Worm (Caenorhabditis elegans) whole organism, L1 larva: ENCODE results near the gene F45D3.4.
A peak's percentile ranks its signal among the peaks of the same experiment; 100 is the strongest.

Source experiments
- aha-1 ChIP-seq: fragments of 150-350 bp; optimal IDR thresholded peaks from 2 replicates; lab custom pipeline; 2014; ENCODE audit warnings: missing biosample characterization, missing genetic modification characterization
- alr-1 ChIP-seq: fragments of 200-800 bp; sonication (Bioruptor generic); optimal IDR thresholded peaks from 2 replicates; lab custom pipeline; 2018; ENCODE audit warnings: borderline replicate concordance, mild to moderate bottlenecking, missing genetic modification characterization, missing compliant biosample characterization
- aly-2 ChIP-seq: fragments of 150-350 bp; optimal IDR thresholded peaks from 2 replicates; lab custom pipeline; 2014; ENCODE audit warnings: missing biosample characterization, missing genetic modification characterization
- blmp-1 ChIP-seq: fragments of 150-350 bp; optimal IDR thresholded peaks from 2 replicates; lab custom pipeline; 2014; ENCODE audit warnings: missing biosample characterization, missing genetic modification characterization
- ceh-63 ChIP-seq: fragments of 200-800 bp; sonication (Bioruptor generic); optimal IDR thresholded peaks from 2 replicates; lab custom pipeline; 2018; ENCODE audit warnings: mild to moderate bottlenecking, missing genetic modification characterization, missing compliant biosample characterization
- ceh-8 ChIP-seq: fragments of 200-800 bp; sonication (Bioruptor generic); optimal IDR thresholded peaks from 2 replicates; lab custom pipeline; 2018; ENCODE audit warnings: mild to moderate bottlenecking, missing genetic modification characterization, moderate library complexity, missing compliant biosample characterization
- ceh-82 ChIP-seq, 3 experiments: fragments of 150-350 bp in 1 of 3; sonication (generic microtip) in 2 of 3; optimal IDR thresholded peaks; 2 replicates each; lab custom pipeline; 2014 to 2017; ENCODE audit warnings: missing biosample characterization in 3 of 3, missing genetic modification characterization in 3 of 3
- ceh-90 ChIP-seq: sonication (generic microtip); optimal IDR thresholded peaks from 2 replicates; lab custom pipeline; 2016; ENCODE audit warnings: missing genetic modification characterization, missing compliant biosample characterization
- dpl-1 ChIP-seq, 3 experiments: fragments of 150-350 bp in 2 of 3; sonication (generic microtip) in 1 of 3; optimal IDR thresholded peaks; 2 replicates each; lab custom pipeline; 2014 to 2017; ENCODE audit warnings: missing biosample characterization in 3 of 3, missing genetic modification characterization in 3 of 3, missing genetic modification reagents in 3 of 3
- dsc-1 ChIP-seq: sonication (generic microtip); optimal IDR thresholded peaks from 2 replicates; lab custom pipeline; 2016; ENCODE audit warnings: mild to moderate bottlenecking, missing genetic modification characterization, missing compliant biosample characterization
- efl-1 ChIP-seq, 4 experiments: fragments of 150-350 bp; optimal IDR thresholded peaks in 3 of 4; peaks in 1 of 4; 1 replicate in 1 of 4; 2 replicates in 3 of 4; lab custom pipeline; 2014; ENCODE audit warnings: missing biosample characterization in 2 of 4, missing genetic modification characterization in 2 of 4, missing genetic modification reagents in 2 of 4
- egl-13 ChIP-seq: sonication (generic microtip); optimal IDR thresholded peaks from 2 replicates; lab custom pipeline; 2016; ENCODE audit warnings: missing genotype, missing genetic modification reagents, missing genetic modification characterization, missing compliant biosample characterization
- elt-2 ChIP-seq: sonication (generic microtip); optimal IDR thresholded peaks from 2 replicates; lab custom pipeline; 2016; ENCODE audit warnings: missing genetic modification characterization, mild to moderate bottlenecking, inconsistent platforms, missing compliant biosample characterization, missing genetic modification reagents
- elt-3 ChIP-seq, 6 experiments: fragments of 150-350 bp in 1 of 6; sonication (generic microtip); optimal IDR thresholded peaks; 2 replicates each; lab custom pipeline; 2017 to 2018; ENCODE audit warnings: missing biosample characterization in 6 of 6, missing genetic modification characterization in 6 of 6, inconsistent platforms in 1 of 6
- fkh-10 ChIP-seq: sonication (generic microtip); optimal IDR thresholded peaks from 2 replicates; lab custom pipeline; 2017; ENCODE audit warnings: missing biosample characterization, missing genetic modification reagents, missing genetic modification characterization
- fkh-4 ChIP-seq: sonication (generic microtip); optimal IDR thresholded peaks from 2 replicates; lab custom pipeline; 2016; ENCODE audit warnings: missing compliant biosample characterization, missing genetic modification characterization, borderline replicate concordance
- fkh-8 ChIP-seq: sonication (generic microtip); optimal IDR thresholded peaks from 2 replicates; lab custom pipeline; 2016; ENCODE audit warnings: mild to moderate bottlenecking, missing genetic modification characterization, missing compliant biosample characterization
- fos-1 ChIP-seq: fragments of 150-350 bp; optimal IDR thresholded peaks from 2 replicates; lab custom pipeline; 2014; ENCODE audit warnings: missing biosample characterization, missing genetic modification characterization
- grh-1 ChIP-seq: fragments of 200-800 bp; sonication (Bioruptor generic); IDR thresholded peaks from 2 replicates; pipeline ENCODE4 v1.3.6; 2022; ENCODE audit warnings: missing genetic modification reagents, missing genetic modification characterization, missing compliant biosample characterization
- hlh-4 ChIP-seq: sonication (generic microtip); optimal IDR thresholded peaks from 2 replicates; lab custom pipeline; 2016; ENCODE audit warnings: mild to moderate bottlenecking, missing genetic modification characterization, missing compliant biosample characterization
- hpl-2 ChIP-seq: fragments of 150-350 bp; optimal IDR thresholded peaks from 2 replicates; lab custom pipeline; 2014; ENCODE audit warnings: missing biosample characterization, missing genetic modification reagents, missing genetic modification characterization
- lin-15B ChIP-seq: fragments of 150-350 bp; sonication (generic microtip); optimal IDR thresholded peaks from 3 replicates; lab custom pipeline; 2014; ENCODE audit warnings: missing biosample characterization, missing genetic modification characterization
- lin-39 ChIP-seq: fragments of 150-350 bp; optimal IDR thresholded peaks from 2 replicates; lab custom pipeline; 2014; ENCODE audit warnings: missing biosample characterization, missing genetic modification reagents, missing genetic modification characterization
- mab-9 ChIP-seq: fragments of 200-800 bp; sonication (Bioruptor generic); IDR thresholded peaks from 2 replicates; pipeline ENCODE4 v1.3.6; 2022; ENCODE audit warnings: missing genetic modification reagents, missing genetic modification characterization, missing compliant biosample characterization
- mdl-1 ChIP-seq, 2 experiments: fragments of 150-350 bp; optimal IDR thresholded peaks; 2 replicates each; lab custom pipeline; 2014 to 2017; ENCODE audit warnings: missing biosample characterization in 2 of 2, missing genetic modification characterization in 2 of 2, inconsistent platforms in 1 of 2
- mef-2 ChIP-seq: fragments of 150-350 bp; optimal IDR thresholded peaks from 2 replicates; lab custom pipeline; 2014; ENCODE audit warnings: missing biosample characterization, missing genetic modification characterization
- mep-1 ChIP-seq: fragments of 150-350 bp; optimal IDR thresholded peaks from 2 replicates; lab custom pipeline; 2014; ENCODE audit warnings: missing biosample characterization, missing genetic modification characterization
- nhr-12 ChIP-seq: sonication (generic microtip); optimal IDR thresholded peaks from 2 replicates; lab custom pipeline; 2017; ENCODE audit warnings: missing biosample characterization, missing genetic modification characterization
- nhr-20 ChIP-seq: sonication (generic microtip); optimal IDR thresholded peaks from 2 replicates; lab custom pipeline; 2016; ENCODE audit warnings: mild to moderate bottlenecking, missing genetic modification characterization, missing compliant biosample characterization
- nhr-237 ChIP-seq: fragments of 150-350 bp; optimal IDR thresholded peaks from 2 replicates; lab custom pipeline; 2014; ENCODE audit warnings: missing biosample characterization, missing genetic modification characterization
- nhr-28 ChIP-seq: fragments of 150-350 bp; optimal IDR thresholded peaks from 2 replicates; lab custom pipeline; 2014; ENCODE audit warnings: missing biosample characterization, missing genetic modification characterization
- nhr-71 ChIP-seq: sonication (generic microtip); optimal IDR thresholded peaks from 2 replicates; lab custom pipeline; 2016; ENCODE audit warnings: mild to moderate bottlenecking, missing genetic modification characterization, moderate library complexity, missing compliant biosample characterization
- nhr-76 ChIP-seq: sonication (generic microtip); optimal IDR thresholded peaks from 2 replicates; lab custom pipeline; 2017; ENCODE audit warnings: missing biosample characterization, missing genetic modification characterization
- nhr-77 ChIP-seq: fragments of 150-350 bp; optimal IDR thresholded peaks from 2 replicates; lab custom pipeline; 2014; ENCODE audit warnings: missing biosample characterization, missing genetic modification characterization
- nhr-85 ChIP-seq: sonication (generic microtip); peaks from one replicate; lab custom pipeline; 2016; ENCODE audit warnings: missing genetic modification characterization, inconsistent platforms, missing compliant biosample characterization
- pag-3 ChIP-seq: sonication (generic microtip); optimal IDR thresholded peaks from 2 replicates; lab custom pipeline; 2017; ENCODE audit warnings: missing genetic modification characterization, mild to moderate bottlenecking, missing compliant biosample characterization, antibody characterized with exemption, borderline replicate concordance; ENCODE audit not compliant: insufficient read depth
- pax-3 ChIP-seq: fragments of 200-800 bp; sonication (Bioruptor generic); optimal IDR thresholded peaks from 2 replicates; lab custom pipeline; 2018; ENCODE audit warnings: mild to moderate bottlenecking, missing genetic modification characterization, moderate library complexity, missing compliant biosample characterization
- pqm-1 ChIP-seq: sonication (generic microtip); optimal IDR thresholded peaks from 3 replicates; lab custom pipeline; 2017; ENCODE audit warnings: missing biosample characterization, missing genetic modification characterization
- snpc-4 ChIP-seq: fragments of 150-350 bp; optimal IDR thresholded peaks from 2 replicates; lab custom pipeline; 2014; ENCODE audit warnings: missing biosample characterization, missing genetic modification characterization
- snu-23 ChIP-seq: sonication (generic microtip); optimal IDR thresholded peaks from 2 replicates; lab custom pipeline; 2016; ENCODE audit warnings: missing genetic modification characterization, missing compliant biosample characterization
- sup-37 ChIP-seq: fragments of 200-800 bp; sonication (Bioruptor generic); optimal IDR thresholded peaks from 2 replicates; lab custom pipeline; 2018; ENCODE audit warnings: mild to moderate bottlenecking, missing genetic modification characterization, missing compliant biosample characterization
- tbx-2 ChIP-seq: sonication (generic microtip); optimal IDR thresholded peaks from 2 replicates; lab custom pipeline; 2016; ENCODE audit warnings: missing genetic modification characterization, missing compliant biosample characterization
- tlp-1 ChIP-seq: fragments of 150-350 bp; optimal IDR thresholded peaks from 2 replicates; lab custom pipeline; 2014; ENCODE audit warnings: missing biosample characterization, missing genetic modification characterization
- unc-130 ChIP-seq: fragments of 150-350 bp; optimal IDR thresholded peaks from 2 replicates; lab custom pipeline; 2017; ENCODE audit warnings: missing biosample characterization, missing genetic modification characterization, inconsistent platforms
- unc-30 ChIP-seq: sonication (generic microtip); optimal IDR thresholded peaks from 2 replicates; lab custom pipeline; 2017; ENCODE audit warnings: missing biosample characterization, missing genetic modification characterization
- unc-62 ChIP-seq: fragments of 150-350 bp; optimal IDR thresholded peaks from 2 replicates; lab custom pipeline; 2014; ENCODE audit warnings: missing biosample characterization, missing genetic modification reagents, missing genetic modification characterization
- unc-86 ChIP-seq: sonication (generic microtip); optimal IDR thresholded peaks from 2 replicates; lab custom pipeline; 2016; ENCODE audit warnings: missing genetic modification characterization, missing compliant biosample characterization
- unc-98 ChIP-seq: fragments of 200-800 bp; sonication (Bioruptor generic); IDR thresholded peaks from 2 replicates; pipeline ENCODE4 v1.3.6; 2022; ENCODE audit warnings: missing genetic modification characterization, missing compliant biosample characterization
- vab-15 ChIP-seq: sonication (generic microtip); optimal IDR thresholded peaks from 2 replicates; lab custom pipeline; 2017; ENCODE audit warnings: missing genotype, mild to moderate bottlenecking, missing genetic modification characterization, missing compliant biosample characterization
- zip-4 ChIP-seq: fragments of 200-800 bp; sonication (Bioruptor generic); optimal IDR thresholded peaks from 2 replicates; lab custom pipeline; 2018; ENCODE audit warnings: mild to moderate bottlenecking, missing genetic modification characterization, moderate library complexity, missing compliant biosample characterization
- ztf-11 ChIP-seq, 2 experiments: sonication (generic microtip); optimal IDR thresholded peaks; 2 replicates each; lab custom pipeline; 2016 to 2017; ENCODE audit warnings: missing genetic modification characterization in 2 of 2, missing biosample characterization in 1 of 2, missing compliant biosample characterization in 1 of 2

The F45D3.4 gene

ce11 chrV:12599110-12599509, 46.1 kb upstream of the F45D3.4 start, which contains the start of the genes C14C10.10 and ril-2 (continued):
- TF ChIP-seq efl-1 (optimal IDR thresholded peaks at IDR 0.05; lab: Kevin White, UChicago) (peak; percentile 30 to 33), efl-1 (GFP tag; optimal IDR thresholded peaks at IDR 0.05 in 1 of 2; lab: Kevin White, UChicago) (peak; percentile 51 to 94), ceh-8 (GFP tag; lab: Kevin White, UChicago) (no peak), nhr-71 (tag; lab: Kevin White, UChicago) (peak; percentile 47), nhr-85 (tag; lab: Kevin White, UChicago) (no peak), unc-30 (no peak), fkh-8 (no peak), lin-15B (tag; lab: Kevin White, UChicago) (no peak), sup-37 (no peak), vab-15 (no peak), snpc-4 (peak; percentile 24), nhr-20 (tag; lab: Kevin White, UChicago) (no peak), mef-2 (tag; lab: Kevin White, UChicago) (no peak), ceh-90 (tag; lab: Kevin White, UChicago) (no peak), lin-39 (tag; lab: Kevin White, UChicago) (no peak), ztf-11 (tag; optimal IDR thresholded peaks at IDR 0.05; lab: Kevin White, UChicago) (no peak), tbx-2 (peak; percentile 0), alr-1 (tag; lab: Kevin White, UChicago) (no peak), unc-98 (GFP tag; lab: Robert Waterston, UW) (no peak), grh-1 (no peak), unc-130 (tag; lab: Kevin White, UChicago) (no peak), hlh-4 (tag; lab: Kevin White, UChicago) (no peak), blmp-1 (no peak), mdl-1 (tag; optimal IDR thresholded peaks at IDR 0.05; lab: Kevin White, UChicago) (no peak), nhr-28 (tag; lab: Kevin White, UChicago) (no peak), mep-1 (tag; lab: Kevin White, UChicago) (peak; percentile 65), pax-3 (tag; lab: Kevin White, UChicago) (no peak)

ce11 chrV:12596795-12597194, 43.8 kb upstream of the F45D3.4 start:
- TF ChIP-seq nhr-76 (tag; lab: Kevin White, UChicago) (peak; percentile 63), tlp-1 (tag; lab: Kevin White, UChicago) (no peak), nhr-77 (peak; percentile 22), ceh-63 (GFP tag; lab: Kevin White, UChicago) (no peak), nhr-237 (tag; lab: Kevin White, UChicago) (no peak), egl-13 (tag; lab: Kevin White, UChicago) (no peak), aha-1 (tag; lab: Kevin White, UChicago) (no peak), nhr-28 (tag; lab: Kevin White, UChicago) (no peak), pag-3 (tag; lab: Kevin White, UChicago) (no peak), mef-2 (tag; lab: Kevin White, UChicago) (no peak), mep-1 (tag; lab: Kevin White, UChicago) (no peak), pax-3 (tag; lab: Kevin White, UChicago) (peak; percentile 1), fos-1 (tag; lab: Kevin White, UChicago) (no peak), dpl-1 (GFP tag; optimal IDR thresholded peaks at IDR 0.05; lab: Kevin White, UChicago) (peak in 2 of 3 experiments; percentile 33 to 34), fkh-10 (no peak), unc-62 (GFP tag; lab: Kevin White, UChicago) (no peak), nhr-12 (tag; lab: Kevin White, UChicago) (no peak), vab-15 (peak; percentile 57), elt-3 (tag; optimal IDR thresholded peaks at IDR 0.05; lab: Kevin White, UChicago) (peak in 2 of 6 experiments; percentile 2 to 8), zip-4 (GFP tag; lab: Kevin White, UChicago) (no peak), fkh-4 (tag; lab: Kevin White, UChicago) (no peak), unc-86 (tag; lab: Kevin White, UChicago) (no peak), elt-2 (tag; lab: Kevin White, UChicago) (peak; percentile 6), ceh-90 (tag; lab: Kevin White, UChicago) (no peak), dsc-1 (tag; lab: Kevin White, UChicago) (peak; percentile 62), ceh-82 (tag; optimal IDR thresholded peaks at IDR 0.05; lab: Kevin White, UChicago) (peak; percentile 26 to 51 (median 34)), hpl-2 (no peak), ceh-8 (GFP tag; lab: Kevin White, UChicago) (no peak), aly-2 (tag; lab: Kevin White, UChicago) (no peak), mab-9 (GFP tag; lab: Robert Waterston, UW) (no peak), snu-23 (peak; percentile 71), pqm-1 (no peak), nhr-20 (tag; lab: Kevin White, UChicago) (peak; percentile 59), unc-130 (tag; lab: Kevin White, UChicago) (peak; percentile 73)
